Fruit fly (Drosophila melanogaster) S2 (cell line): Measurements from ENCODE around the gene Pmi.

Experiments
- CG8478 ChIP-seq: fragments of >200 bp; optimal IDR thresholded peaks from 2 replicates; lab custom pipeline; 2018
- CTCF ChIP-seq, 2 experiments: fragments of >200 bp; optimal IDR thresholded peaks; 2 replicates each; lab custom pipeline; 2018

The Pmi gene

dm6 chr3L:5828275-5828674 lies 48.4 kb downstream of the Pmi start:
- TF ChIP-seq CG8478 (lab: Kevin White, UChicago) = no peak
- TF ChIP-seq CTCF (optimal IDR thresholded peaks at IDR 0.05; lab: Kevin White, UChicago) = no peak

- TF ChIP-seq CTCF (optimal IDR thresholded peaks at IDR 0.05; lab: Kevin White, UChicago) = no peak
- no peak for TF ChIP-seq CG8478 (lab: Kevin White, UChicago)
These were observed 48.8 kb downstream of the Pmi start for dm6 chr3L:5828684-5829083.

dm6 chr3L:5830649-5831048 lies 50.8 kb downstream of the Pmi start:
- TF ChIP-seq CTCF (optimal IDR thresholded peaks at IDR 0.05; lab: Kevin White, UChicago) (no peak), CG8478 (lab: Kevin White, UChicago) (no peak)

- TF ChIP-seq CTCF (optimal IDR thresholded peaks at IDR 0.05; lab: Kevin White, UChicago) (no peak), CG8478 (lab: Kevin White, UChicago) (no peak)
These were observed 52.0 kb downstream of the Pmi start for dm6 chr3L:5831890-5832289.

dm6 chr3L:5833761-5834160 lies 53.9 kb downstream of the Pmi start:
- TF ChIP-seq CTCF (optimal IDR thresholded peaks at IDR 0.05; lab: Kevin White, UChicago) = no peak
- TF ChIP-seq CG8478 (lab: Kevin White, UChicago) = no peak

- TF ChIP-seq CG8478 (lab: Kevin White, UChicago) (no peak), CTCF (optimal IDR thresholded peaks at IDR 0.05; lab: Kevin White, UChicago) (no peak)
These were observed 54.4 kb downstream of the Pmi start for dm6 chr3L:5834245-5834644.
